Worm (Caenorhabditis elegans) whole organism, L3 larva: ENCODE data around the gene F40D4.17.

ENCODE experiments used
- ama-1 ChIP-seq: fragments of 150-350 bp; optimal IDR thresholded peaks from 2 replicates; lab custom pipeline; 2018
- daf-12 ChIP-seq: fragments of 150-350 bp; optimal IDR thresholded peaks from 2 replicates; lab custom pipeline; 2014; ENCODE audit warnings: missing biosample characterization, missing genetic modification reagents, missing genetic modification characterization
- elt-2 ChIP-seq: sonication (generic microtip); optimal IDR thresholded peaks from 2 replicates; lab custom pipeline; 2016; ENCODE audit warnings: missing genetic modification reagents, mild to moderate bottlenecking, missing genetic modification characterization, missing compliant biosample characterization
- lsy-12 ChIP-seq: sonication (generic microtip); optimal IDR thresholded peaks from 2 replicates; lab custom pipeline; 2016; ENCODE audit warnings: mild to moderate bottlenecking, missing genetic modification characterization, missing compliant biosample characterization
- nfya-1 ChIP-seq: sonication (generic microtip); optimal IDR thresholded peaks from 2 replicates; lab custom pipeline; 2017; ENCODE audit warnings: missing genetic modification characterization, mild to moderate bottlenecking, missing compliant biosample characterization, antibody characterized with exemption, moderate library complexity; ENCODE audit not compliant: insufficient read depth
- nhr-25 ChIP-seq: sonication (generic microtip); optimal IDR thresholded peaks from 2 replicates; lab custom pipeline; 2017; ENCODE audit warnings: missing biosample characterization, missing genetic modification characterization
- nhr-76 ChIP-seq: fragments of 150-350 bp; sonication (generic microtip); optimal IDR thresholded peaks from 5 replicates; lab custom pipeline; 2014; ENCODE audit warnings: missing biosample characterization, missing genetic modification characterization
- nhr-77 ChIP-seq: fragments of 150-350 bp; optimal IDR thresholded peaks from 2 replicates; lab custom pipeline; 2014; ENCODE audit warnings: missing biosample characterization, missing genetic modification characterization
- unc-62 ChIP-seq: fragments of 150-350 bp; sonication (generic microtip); optimal IDR thresholded peaks from 4 replicates; lab custom pipeline; 2014; ENCODE audit warnings: missing biosample characterization, missing genetic modification reagents, missing genetic modification characterization
- ztf-11 ChIP-seq: fragments of 150-350 bp; optimal IDR thresholded peaks from 2 replicates; lab custom pipeline; 2014; ENCODE audit warnings: missing biosample characterization, missing genetic modification characterization

- TF ChIP-seq lsy-12 (tag; lab: Kevin White, UChicago) (no peak), ztf-11 (tag; lab: Kevin White, UChicago) (no peak), ama-1 (no peak), daf-12 (tag; lab: Kevin White, UChicago) (no peak), unc-62 (GFP tag; lab: Kevin White, UChicago) (no peak), nfya-1 (tag; lab: Kevin White, UChicago) (no peak), nhr-76 (no peak), elt-2 (tag; lab: Kevin White, UChicago) (no peak), nhr-77 (no peak), nhr-25 (tag; lab: Kevin White, UChicago) (no peak)
Observed at ce11 chrV:17155384-17155858, at the start of gene F40D4.17.
